In genomic region chrX:11678539-11679040, dm6 we compare ENCODE assay signal across 4 fruit fly cellular contexts.
TF ChIP-seq lines count a peak whose summit lies in the region.

Vlet (minus strand) TSS chrX:11678589.
bif (plus strand) TSS chrX:11678970.

TF ChIP-seq in whole organism, adult, 20 proteins besides CTCF, POLR2A, EP300 and RAD21 (continued from another document):
- TF ChIP-seq ovo (GFP tag; optimal IDR thresholded peaks at IDR 0.05; lab: Kevin White, UChicago), result peak; percentile 0
- TF ChIP-seq toe (GFP tag; optimal IDR thresholded peaks at IDR 0.05; lab: Kevin White, UChicago), result peak; percentile 52

TF ChIP-seq in whole organism, embryonic, 481 proteins besides CTCF, POLR2A, EP300 and RAD21 (continued from another document and continues in another):
- TF ChIP-seq CG10209 (GFP tag; optimal IDR thresholded peaks at IDR 0.05; lab: Kevin White, UChicago), result peak; percentile 50
- TF ChIP-seq CG15514 (GFP tag; optimal IDR thresholded peaks at IDR 0.05; lab: Kevin White, UChicago), result peak; percentile 62
- peak; percentile 25 for TF ChIP-seq CG1529 (GFP tag; optimal IDR thresholded peaks at IDR 0.05; lab: Kevin White, UChicago)
- peak; percentile 69 for TF ChIP-seq amos (GFP tag; IDR thresholded peaks at IDR 0.05; lab: Robert Waterston, UW; ENCODE audit: partially characterized antibody)
- TF ChIP-seq kay (GFP tag; optimal IDR thresholded peaks at IDR 0.05; lab: Kevin White, UChicago), result peak; percentile 33
- TF ChIP-seq CG18262 (tag; optimal IDR thresholded peaks at IDR 0.05; lab: Kevin White, UChicago), result peak; percentile 70
- peak; percentile 56 for TF ChIP-seq CG4424 (GFP tag; optimal IDR thresholded peaks at IDR 0.05; lab: Kevin White, UChicago)
- peak; percentile 47 for TF ChIP-seq CG30020 (tag; optimal IDR thresholded peaks at IDR 0.05; lab: Kevin White, UChicago)
- peak; percentile 51 for TF ChIP-seq D19B (GFP tag; optimal IDR thresholded peaks at IDR 0.05; lab: Kevin White, UChicago)
- peak; percentile 25 for TF ChIP-seq jumu (GFP tag; optimal IDR thresholded peaks at IDR 0.05; lab: Kevin White, UChicago)
- TF ChIP-seq ems (GFP tag; optimal IDR thresholded peaks at IDR 0.05; lab: Kevin White, UChicago), result peak; percentile 40
- 0 out of 2 replicates have a peak, but pooled peaks have one; percentile 8 for TF ChIP-seq ap (GFP tag; IDR thresholded peaks at IDR 0.05; lab: Robert Waterston, UW)
- peak; percentile 46 for TF ChIP-seq ssp (GFP tag; IDR thresholded peaks at IDR 0.05; lab: Robert Waterston, UW)
- peak; percentile 46 for TF ChIP-seq mam (GFP tag; optimal IDR thresholded peaks at IDR 0.05; lab: Kevin White, UChicago)
- no peak for TF ChIP-seq kah (GFP tag; optimal IDR thresholded peaks at IDR 0.05; lab: Kevin White, UChicago)
- peak; percentile 43; the same call in 2 of the 3 replicates for TF ChIP-seq CG34224 (GFP tag; IDR thresholded peaks at IDR 0.05; lab: Robert Waterston, UW; ENCODE audit: partially characterized antibody)
- peak; percentile 50 for TF ChIP-seq vfl (GFP tag; optimal IDR thresholded peaks at IDR 0.05; lab: Kevin White, UChicago)
- peak; percentile 76 for TF ChIP-seq grau (tag; optimal IDR thresholded peaks at IDR 0.05; lab: Kevin White, UChicago)
- TF ChIP-seq pfk (GFP tag; optimal IDR thresholded peaks at IDR 0.05; lab: Kevin White, UChicago), result no peak
- TF ChIP-seq Bgb (GFP tag; IDR thresholded peaks at IDR 0.05; lab: Robert Waterston, UW; ENCODE audit: partially characterized antibody), result peak; percentile 61
- TF ChIP-seq BEAF-32 (GFP tag; optimal IDR thresholded peaks at IDR 0.05; lab: Kevin White, UChicago), result peak; percentile 73
- TF ChIP-seq CG14710 (tag; optimal IDR thresholded peaks at IDR 0.05; lab: Kevin White, UChicago), result peak; percentile 84
- TF ChIP-seq HmgD (GFP tag; optimal IDR thresholded peaks at IDR 0.05; lab: Kevin White, UChicago), result no peak
- no peak for TF ChIP-seq CG17912 (GFP tag; optimal IDR thresholded peaks at IDR 0.05; lab: Kevin White, UChicago)
- peak; percentile 41 for TF ChIP-seq E2f2 (GFP tag; IDR thresholded peaks at IDR 0.05; lab: Robert Waterston, UW)
- peak; percentile 78 for TF ChIP-seq CG9817 (tag; optimal IDR thresholded peaks at IDR 0.05; lab: Kevin White, UChicago)
- peak; percentile 15 for TF ChIP-seq wek (GFP tag; optimal IDR thresholded peaks at IDR 0.05; lab: Kevin White, UChicago)
- TF ChIP-seq vvl (GFP tag; IDR thresholded peaks at IDR 0.05; lab: Robert Waterston, UW), result 0 out of 2 replicates have a peak, but pooled peaks have one; percentile 52
- peak; percentile 19 for TF ChIP-seq Atf-2 (GFP tag; optimal IDR thresholded peaks at IDR 0.05; lab: Kevin White, UChicago)
- TF ChIP-seq Dp (GFP tag; optimal IDR thresholded peaks at IDR 0.05; lab: Kevin White, UChicago), result peak; percentile 50
- peak; percentile 5 for TF ChIP-seq CG7786 (GFP tag; optimal IDR thresholded peaks at IDR 0.05; lab: Kevin White, UChicago)
- TF ChIP-seq CG8944 (GFP tag; optimal IDR thresholded peaks at IDR 0.05; lab: Kevin White, UChicago), result peak; percentile 52
- peak; percentile 23 for TF ChIP-seq Bdp1 (GFP tag; optimal IDR thresholded peaks at IDR 0.05; lab: Kevin White, UChicago)
- TF ChIP-seq Gug (GFP tag; IDR thresholded peaks at IDR 0.05; lab: Robert Waterston, UW), result peak; percentile 29; the same call in 2 of the 4 replicates
- TF ChIP-seq HLH4C (GFP tag; IDR thresholded peaks at IDR 0.05; lab: Robert Waterston, UW; ENCODE audit: partially characterized antibody), result peak; percentile 57; the same call in 2 of the 3 replicates
- peak; percentile 72 for TF ChIP-seq CG7839 (tag; optimal IDR thresholded peaks at IDR 0.05; lab: Kevin White, UChicago)
- peak; percentile 24 for TF ChIP-seq CG10431 (GFP tag; optimal IDR thresholded peaks at IDR 0.05; lab: Kevin White, UChicago)
- TF ChIP-seq Hr3 (GFP tag; optimal IDR thresholded peaks at IDR 0.05; lab: Kevin White, UChicago), result peak; percentile 75
- TF ChIP-seq sqz (GFP tag; optimal IDR thresholded peaks at IDR 0.05; lab: Kevin White, UChicago), result peak; percentile 34
- peak; percentile 27 for TF ChIP-seq Myb (GFP tag; optimal IDR thresholded peaks at IDR 0.05; lab: Kevin White, UChicago)
- no peak for TF ChIP-seq CG11085 (GFP tag; IDR thresholded peaks at IDR 0.05; lab: Robert Waterston, UW)

TF ChIP-seq in whole organism, prepupa, 60 proteins besides CTCF, POLR2A, EP300 and RAD21 (continued from another document):
- TF ChIP-seq Met (GFP tag; optimal IDR thresholded peaks at IDR 0.05; lab: Kevin White, UChicago) (no peak), pdm3 (GFP tag; optimal IDR thresholded peaks at IDR 0.05; lab: Kevin White, UChicago) (no peak), Lpt (GFP tag; optimal IDR thresholded peaks at IDR 0.05; lab: Kevin White, UChicago) (no peak), acj6 (GFP tag; optimal IDR thresholded peaks at IDR 0.05; lab: Kevin White, UChicago) (peak; percentile 63), CG8632 (GFP tag; optimal IDR thresholded peaks at IDR 0.05; lab: Kevin White, UChicago) (peak; percentile 38), eg (GFP tag; IDR thresholded peaks at IDR 0.05; lab: Robert Waterston, UW) (peak; percentile 52; the same call in 1 of the 3 replicates), CG11294 (GFP tag; IDR thresholded peaks at IDR 0.05; lab: Robert Waterston, UW) (no peak), CG31627 (GFP tag; optimal IDR thresholded peaks at IDR 0.05; lab: Kevin White, UChicago) (peak; percentile 60), fkh (GFP tag; optimal IDR thresholded peaks at IDR 0.05; lab: Kevin White, UChicago) (peak; percentile 45), topi (GFP tag; optimal IDR thresholded peaks at IDR 0.05; lab: Kevin White, UChicago) (peak; percentile 49), CG15336 (GFP tag; IDR thresholded peaks at IDR 0.05; lab: Robert Waterston, UW) (peak; percentile 43; the same call in 1 of the 2 replicates), Smox (GFP tag; optimal IDR thresholded peaks at IDR 0.05; lab: Kevin White, UChicago) (no peak), svp (GFP tag; lab: Kevin White, UChicago) (peak; percentile 81), Ets21C (GFP tag; optimal IDR thresholded peaks at IDR 0.05; lab: Kevin White, UChicago) (peak; percentile 38), CG7368 (GFP tag; optimal IDR thresholded peaks at IDR 0.05; lab: Kevin White, UChicago) (peak; percentile 48), CG34406 (GFP tag; optimal IDR thresholded peaks at IDR 0.05; lab: Kevin White, UChicago) (peak; percentile 57), ss (GFP tag; optimal IDR thresholded peaks at IDR 0.05; lab: Kevin White, UChicago) (peak in 1 of 2 experiments; percentile 39), Eip78C (GFP tag; lab: Kevin White, UChicago) (peak; percentile 46), CG6276 (GFP tag; optimal IDR thresholded peaks at IDR 0.05; lab: Kevin White, UChicago) (no peak), achi (GFP tag; optimal IDR thresholded peaks at IDR 0.05; lab: Kevin White, UChicago) (peak; percentile 67), CG4318 (GFP tag; optimal IDR thresholded peaks at IDR 0.05; lab: Kevin White, UChicago) (peak; percentile 48), CG8119 (GFP tag; IDR thresholded peaks at IDR 0.05; lab: Robert Waterston, UW) (peak; percentile 48; the same call in 1 of the 3 replicates), CG10631 (GFP tag; optimal IDR thresholded peaks at IDR 0.05; lab: Kevin White, UChicago) (peak; percentile 70), CG6163 (GFP tag; IDR thresholded peaks at IDR 0.05; lab: Robert Waterston, UW) (0 out of 3 replicates have a peak, but pooled peaks have one; percentile 46), Sox102F (GFP tag; optimal IDR thresholded peaks at IDR 0.05; lab: Kevin White, UChicago) (no peak), CG9139 (GFP tag; optimal IDR thresholded peaks at IDR 0.05; lab: Kevin White, UChicago) (no peak), Sox14 (GFP tag; optimal IDR thresholded peaks at IDR 0.05; lab: Kevin White, UChicago) (peak; percentile 47), Eip75B (GFP tag; optimal IDR thresholded peaks at IDR 0.05; lab: Kevin White, UChicago) (no peak), salr (GFP tag; optimal IDR thresholded peaks at IDR 0.05; lab: Kevin White, UChicago) (peak in 1 of 2 experiments; percentile 16), CG8319 (GFP tag; optimal IDR thresholded peaks at IDR 0.05; lab: Kevin White, UChicago) (peak; percentile 48), esn (GFP tag; optimal IDR thresholded peaks at IDR 0.05; lab: Kevin White, UChicago) (peak; percentile 45), Hr38 (GFP tag; optimal IDR thresholded peaks at IDR 0.05; lab: Kevin White, UChicago) (no peak), cyc (GFP tag; optimal IDR thresholded peaks at IDR 0.05; lab: Kevin White, UChicago) (peak; percentile 38), CG11902 (GFP tag; optimal IDR thresholded peaks at IDR 0.05; lab: Kevin White, UChicago) (peak; percentile 57), dac (GFP tag; optimal IDR thresholded peaks at IDR 0.05; lab: Kevin White, UChicago) (peak; percentile 37), CG32006 (GFP tag; optimal IDR thresholded peaks at IDR 0.05; lab: Kevin White, UChicago) (peak; percentile 77), CG3032 (tag; optimal IDR thresholded peaks at IDR 0.05; lab: Kevin White, UChicago) (peak; percentile 54), CG1621 (tag; optimal IDR thresholded peaks at IDR 0.05; lab: Kevin White, UChicago) (no peak), Hr39 (GFP tag; optimal IDR thresholded peaks at IDR 0.05; lab: Kevin White, UChicago) (peak; percentile 63), CG3919 (GFP tag; optimal IDR thresholded peaks at IDR 0.05; lab: Kevin White, UChicago) (peak; percentile 61), Sox15 (GFP tag; optimal IDR thresholded peaks at IDR 0.05; lab: Kevin White, UChicago) (peak; percentile 55)

TF ChIP-seq in whole organism, pupa, 21 proteins besides CTCF, POLR2A, EP300 and RAD21 (continued from another document):
- TF ChIP-seq CG15710 (tag; optimal IDR thresholded peaks at IDR 0.05; lab: Kevin White, UChicago), result peak; percentile 47
